Worm (Caenorhabditis elegans) whole organism, L4 larva: ENCODE measurements around the gene Y37E11AL.3.

Source experiments
- D1046.2 ChIP-seq: fragments of 200-800 bp; sonication (Bioruptor generic); IDR thresholded peaks from 2 replicates; pipeline ENCODE4 v1.3.6; 2022; ENCODE audit warnings: missing genetic modification characterization, missing compliant biosample characterization
- F26F4.8 ChIP-seq: fragments of 200-800 bp; sonication (Bioruptor generic); conservative IDR thresholded peaks from 2 replicates; pipeline ENCODE4 v1.3.6; 2022; ENCODE audit warnings: missing genetic modification characterization, missing compliant biosample characterization
- F37D6.2 ChIP-seq: sonication (generic microtip); optimal IDR thresholded peaks from 2 replicates; lab custom pipeline; 2016; ENCODE audit warnings: mild to moderate bottlenecking, missing genetic modification characterization, missing compliant biosample characterization
- F44E2.7 ChIP-seq: fragments of 200-800 bp; sonication (Bioruptor generic); IDR thresholded peaks from 2 replicates; pipeline ENCODE4 v2.1.2; 2022; ENCODE audit warnings: missing genetic modification characterization, missing compliant biosample characterization
- F49E8.2 ChIP-seq: sonication (generic microtip); optimal IDR thresholded peaks from 2 replicates; lab custom pipeline; 2016; ENCODE audit warnings: missing compliant biosample characterization, mild to moderate bottlenecking, missing genetic modification characterization, borderline replicate concordance
- R02D3.7 ChIP-seq: fragments of 150-350 bp; sonication (generic microtip); optimal IDR thresholded peaks from 3 replicates; lab custom pipeline; 2014; ENCODE audit warnings: missing biosample characterization, missing genetic modification characterization
- T20F7.1 ChIP-seq: fragments of 200-800 bp; sonication (Bioruptor generic); optimal IDR thresholded peaks from 2 replicates; lab custom pipeline; 2018; ENCODE audit warnings: mild to moderate bottlenecking, missing genetic modification characterization, missing compliant biosample characterization
- Y48G9A.11 ChIP-seq: fragments of 200-800 bp; sonication (Bioruptor generic); IDR thresholded peaks from 2 replicates; pipeline ENCODE4 v1.3.6; 2022; ENCODE audit warnings: missing genetic modification reagents, missing genetic modification characterization, missing compliant biosample characterization
- Y5F2A.4 ChIP-seq: fragments of 200-800 bp; sonication (Bioruptor generic); optimal IDR thresholded peaks from 2 replicates; lab custom pipeline; 2018; ENCODE audit warnings: mild to moderate bottlenecking, missing genetic modification characterization, missing compliant biosample characterization
- ZK546.5 ChIP-seq, 2 experiments: sonication (generic microtip); optimal IDR thresholded peaks; 2 replicates each; lab custom pipeline; 2017; ENCODE audit warnings: missing biosample characterization in 2 of 2, missing genetic modification characterization in 2 of 2
- ama-1 ChIP-seq: fragments of 150-350 bp; optimal IDR thresholded peaks from 2 replicates; lab custom pipeline; 2014; ENCODE audit warnings: inconsistent platforms, mixed read lengths
- arid-1 ChIP-seq: fragments of 200-800 bp; sonication (Bioruptor generic); conservative IDR thresholded peaks from 2 replicates; pipeline ENCODE4 v1.3.6; 2022; ENCODE audit warnings: missing genetic modification reagents, missing genetic modification characterization, missing compliant biosample characterization
- attf-4 ChIP-seq: sonication (generic microtip); optimal IDR thresholded peaks from 3 replicates; lab custom pipeline; 2017; ENCODE audit warnings: missing biosample characterization, missing genetic modification characterization
- ceh-20 ChIP-seq: fragments of 200-800 bp; sonication (Bioruptor generic); IDR thresholded peaks from 2 replicates; pipeline ENCODE4 v1.3.6; 2022; ENCODE audit warnings: missing genetic modification reagents, missing genetic modification characterization, missing compliant biosample characterization
- ceh-62 ChIP-seq: sonication (generic microtip); optimal IDR thresholded peaks from 2 replicates; lab custom pipeline; 2017; ENCODE audit warnings: missing biosample characterization, missing genetic modification characterization
- ceh-82 ChIP-seq: sonication (generic microtip); optimal IDR thresholded peaks from 2 replicates; lab custom pipeline; 2017; ENCODE audit warnings: missing biosample characterization, missing genetic modification characterization
- cey-2 ChIP-seq: sonication (generic microtip); optimal IDR thresholded peaks from 3 replicates; lab custom pipeline; 2017; ENCODE audit warnings: missing genetic modification characterization, mild to moderate bottlenecking, missing compliant biosample characterization, antibody characterized with exemption, borderline replicate concordance; ENCODE audit not compliant: insufficient read depth
- daf-12 ChIP-seq: fragments of 150-350 bp; optimal IDR thresholded peaks from 2 replicates; lab custom pipeline; 2014; ENCODE audit warnings: missing biosample characterization, missing genetic modification reagents, missing genetic modification characterization
- daf-16 ChIP-seq, 3 experiments: sonication (generic microtip); optimal IDR thresholded peaks; 2 replicates each; lab custom pipeline; 2016 to 2017; ENCODE audit warnings: missing genetic modification characterization in 3 of 3, missing genetic modification reagents in 3 of 3, mild to moderate bottlenecking in 2 of 3, missing compliant biosample characterization in 2 of 3, missing biosample characterization in 1 of 3, moderate library complexity in 1 of 3
- daf-8 ChIP-seq: fragments of 200-800 bp; sonication (Bioruptor generic); IDR thresholded peaks from 2 replicates; pipeline ENCODE4 v1.3.6; 2022; ENCODE audit warnings: missing genetic modification characterization, missing compliant biosample characterization
- dmd-6 ChIP-seq: fragments of 200-800 bp; sonication (Bioruptor generic); IDR thresholded peaks from 2 replicates; pipeline ENCODE4 v1.3.6; 2022; ENCODE audit warnings: missing genetic modification reagents, missing genetic modification characterization, missing compliant biosample characterization
- dmd-9 ChIP-seq: fragments of 200-800 bp; sonication (Bioruptor generic); IDR thresholded peaks from 2 replicates; pipeline ENCODE4 v1.3.6; 2022; ENCODE audit warnings: missing genetic modification reagents, missing genetic modification characterization, missing compliant biosample characterization
- duxl-1 ChIP-seq: sonication (generic microtip); optimal IDR thresholded peaks from 2 replicates; lab custom pipeline; 2016; ENCODE audit warnings: mild to moderate bottlenecking, missing genetic modification characterization, moderate library complexity, missing compliant biosample characterization; ENCODE audit not compliant: poor library complexity
- egl-43 ChIP-seq: fragments of 200-800 bp; sonication (Bioruptor generic); IDR thresholded peaks from 2 replicates; pipeline ENCODE4 v1.3.6; 2022; ENCODE audit warnings: missing genetic modification reagents, missing genetic modification characterization, missing compliant biosample characterization
- fkh-10 ChIP-seq: fragments of 150-350 bp; optimal IDR thresholded peaks from 2 replicates; lab custom pipeline; 2014; ENCODE audit warnings: missing biosample characterization, missing genetic modification reagents, missing genetic modification characterization
- fos-1 ChIP-seq: fragments of 150-350 bp; optimal IDR thresholded peaks from 2 replicates; lab custom pipeline; 2014; ENCODE audit warnings: missing biosample characterization, missing genetic modification characterization
- hmg-1.1 ChIP-seq: fragments of 200-800 bp; sonication (Bioruptor generic); IDR thresholded peaks from 2 replicates; pipeline ENCODE4 v1.3.6; 2022; ENCODE audit warnings: missing genetic modification reagents, missing genetic modification characterization, missing compliant biosample characterization
- jun-1 ChIP-seq: fragments of 150-350 bp; optimal IDR thresholded peaks from 2 replicates; lab custom pipeline; 2014; ENCODE audit warnings: missing biosample characterization, missing genetic modification reagents, missing genetic modification characterization
- lim-7 ChIP-seq: fragments of 200-800 bp; sonication (Bioruptor generic); IDR thresholded peaks from 2 replicates; pipeline ENCODE4 v1.3.6; 2022; ENCODE audit warnings: missing genetic modification characterization, missing compliant biosample characterization
- lin-38 ChIP-seq: fragments of 200-800 bp; sonication (Bioruptor generic); IDR thresholded peaks from 2 replicates; pipeline ENCODE4 v1.3.6; 2022; ENCODE audit warnings: missing genetic modification reagents, missing genetic modification characterization, missing compliant biosample characterization
- lir-3 ChIP-seq: sonication (generic microtip); optimal IDR thresholded peaks from 2 replicates; lab custom pipeline; 2016; ENCODE audit warnings: mild to moderate bottlenecking, missing genetic modification characterization, missing compliant biosample characterization
- lsy-2 ChIP-seq, 2 experiments: fragments of 150-350 bp in 1 of 2; sonication (generic microtip) in 1 of 2; optimal IDR thresholded peaks; 2 replicates each; lab custom pipeline; 2014 to 2017; ENCODE audit warnings: missing biosample characterization in 2 of 2, missing genetic modification characterization in 2 of 2
- madf-5 ChIP-seq, 2 experiments: fragments of 200-800 bp; sonication (Bioruptor generic); IDR thresholded peaks; 2 replicates each; pipeline ENCODE4 v1.3.6; 2022; ENCODE audit warnings: missing compliant biosample characterization in 2 of 2, missing genetic modification characterization in 2 of 2
- nhr-10 ChIP-seq: fragments of 150-350 bp; optimal IDR thresholded peaks from 2 replicates; lab custom pipeline; 2014; ENCODE audit warnings: missing biosample characterization, missing genetic modification characterization
- nhr-102 ChIP-seq: sonication (generic microtip); optimal IDR thresholded peaks from 2 replicates; lab custom pipeline; 2016; ENCODE audit warnings: mild to moderate bottlenecking, missing genetic modification characterization, moderate library complexity, missing compliant biosample characterization
- nhr-111 ChIP-seq: fragments of 200-800 bp; sonication (Bioruptor generic); optimal IDR thresholded peaks from 2 replicates; lab custom pipeline; 2018; ENCODE audit warnings: mild to moderate bottlenecking, missing genetic modification characterization, missing compliant biosample characterization
- nhr-28 ChIP-seq: fragments of 150-350 bp; optimal IDR thresholded peaks from 2 replicates; lab custom pipeline; 2014; ENCODE audit warnings: missing biosample characterization, missing genetic modification characterization
- nhr-42 ChIP-seq: fragments of 200-800 bp; sonication (Bioruptor generic); IDR thresholded peaks from 2 replicates; pipeline ENCODE4 v1.3.6; 2022; ENCODE audit warnings: missing genetic modification characterization, missing compliant biosample characterization
- nhr-48 ChIP-seq: sonication (generic microtip); optimal IDR thresholded peaks from 2 replicates; lab custom pipeline; 2016; ENCODE audit warnings: mild to moderate bottlenecking, missing genetic modification characterization, missing compliant biosample characterization
- nhr-6 ChIP-seq: fragments of 150-350 bp; optimal IDR thresholded peaks from 2 replicates; lab custom pipeline; 2014; ENCODE audit warnings: missing biosample characterization, missing genetic modification characterization
- pha-4 ChIP-seq, 2 experiments: fragments of 150-350 bp in 1 of 2; fragments of 200-800 bp in 1 of 2; sonication (Bioruptor generic) in 1 of 2; IDR thresholded peaks in 1 of 2; optimal IDR thresholded peaks in 1 of 2; 2 replicates each; pipeline versions ENCODE4 v1.3.6 to Lab custom; 2014 to 2022; ENCODE audit warnings: missing genetic modification characterization in 2 of 2, missing genetic modification reagents in 2 of 2, missing biosample characterization in 1 of 2, missing compliant biosample characterization in 1 of 2
- pqm-1 ChIP-seq: sonication (generic microtip); optimal IDR thresholded peaks from 2 replicates; lab custom pipeline; 2017; ENCODE audit warnings: missing biosample characterization, missing genetic modification characterization
- snpc-1.2 ChIP-seq: fragments of 200-800 bp; sonication (Bioruptor generic); IDR thresholded peaks from 2 replicates; pipeline ENCODE4 v1.3.6; 2022; ENCODE audit warnings: missing genetic modification reagents, missing genetic modification characterization, missing compliant biosample characterization
- snpc-4 ChIP-seq: fragments of 150-350 bp; optimal IDR thresholded peaks from 2 replicates; lab custom pipeline; 2014; ENCODE audit warnings: missing biosample characterization, missing genetic modification characterization
- spr-1 ChIP-seq: sonication (generic microtip); optimal IDR thresholded peaks from 2 replicates; lab custom pipeline; 2016; ENCODE audit warnings: mild to moderate bottlenecking, missing genetic modification characterization, missing compliant biosample characterization
- spr-3 ChIP-seq: fragments of 200-800 bp; sonication (Bioruptor generic); optimal IDR thresholded peaks from 2 replicates; lab custom pipeline; 2018; ENCODE audit warnings: mild to moderate bottlenecking, missing genetic modification characterization, missing compliant biosample characterization
- tag-97 ChIP-seq: fragments of 200-800 bp; sonication (Bioruptor generic); IDR thresholded peaks from 2 replicates; pipeline ENCODE4 v1.3.6; 2022; ENCODE audit warnings: missing genetic modification characterization, missing compliant biosample characterization
- unc-130 ChIP-seq: sonication (generic microtip); optimal IDR thresholded peaks from 2 replicates; lab custom pipeline; 2016; ENCODE audit warnings: missing genetic modification reagents, missing genetic modification characterization, missing compliant biosample characterization
- unc-39 ChIP-seq: sonication (generic microtip); optimal IDR thresholded peaks from 2 replicates; lab custom pipeline; 2017; ENCODE audit warnings: missing biosample characterization, missing genetic modification characterization
- zag-1 ChIP-seq: fragments of 150-350 bp; optimal IDR thresholded peaks from 2 replicates; lab custom pipeline; 2014; ENCODE audit warnings: missing biosample characterization, missing genetic modification characterization
- zip-11 ChIP-seq: fragments of 200-800 bp; sonication (Bioruptor generic); IDR thresholded peaks from 2 replicates; pipeline ENCODE4 v1.3.6; 2022; ENCODE audit warnings: missing genetic modification characterization, missing compliant biosample characterization
- ztf-11 ChIP-seq: fragments of 150-350 bp; optimal IDR thresholded peaks from 2 replicates; lab custom pipeline; 2014; ENCODE audit warnings: missing biosample characterization, missing genetic modification characterization

Gene Y37E11AL.3

DNA sequence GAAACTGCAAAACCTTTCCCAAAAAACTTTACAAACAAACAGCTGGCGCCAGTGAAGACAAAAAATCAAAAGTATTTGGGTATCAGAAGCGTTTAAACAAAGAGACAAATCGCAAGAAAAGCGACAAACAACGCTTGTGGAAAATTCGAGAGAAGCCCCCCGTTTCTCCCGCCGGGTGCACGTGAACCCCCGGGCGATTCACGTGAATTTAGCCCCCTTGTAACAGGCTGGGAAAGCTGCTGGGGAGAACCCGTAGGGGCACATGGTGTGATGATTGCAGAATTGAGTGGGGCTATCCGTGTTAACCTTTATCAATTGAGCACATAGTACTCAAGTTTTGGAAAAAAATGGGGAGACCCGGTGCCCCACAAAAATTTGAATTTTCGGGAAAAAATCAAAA lies 40.5 kb upstream of the Y37E11AL.3 start (continued):
- TF ChIP-seq ZK546.5 (tag; optimal IDR thresholded peaks at IDR 0.05; lab: Kevin White, UChicago) (no peak), nhr-6 (tag; lab: Kevin White, UChicago) (no peak), F26F4.8 (GFP tag; lab: Robert Waterston, UW) (no peak), nhr-10 (no peak), F49E8.2 (no peak), F37D6.2 (no peak), D1046.2 (GFP tag; lab: Robert Waterston, UW) (no peak), pha-4 (GFP tag; IDR thresholded peaks at IDR 0.05; lab: Robert Waterston, UW) (peak; percentile 39; the same call in 1 of the 2 replicates), pha-4 (tag; optimal IDR thresholded peaks at IDR 0.05; lab: Kevin White, UChicago) (no peak), tag-97 (no peak), snpc-1.2 (GFP tag; lab: Robert Waterston, UW) (no peak), spr-3 (GFP tag; lab: Kevin White, UChicago) (no peak), fkh-10 (GFP tag; lab: Kevin White, UChicago) (no peak), nhr-42 (GFP tag; lab: Robert Waterston, UW) (no peak), nhr-28 (tag; lab: Kevin White, UChicago) (peak; percentile 53), ceh-62 (tag; lab: Kevin White, UChicago) (no peak), dmd-9 (GFP tag; lab: Robert Waterston, UW) (no peak), jun-1 (tag; lab: Kevin White, UChicago) (no peak), ceh-20 (GFP tag; lab: Robert Waterston, UW) (peak; percentile 91), madf-5 (GFP tag; IDR thresholded peaks at IDR 0.05; lab: Robert Waterston, UW) (no peak), lin-38 (GFP tag; lab: Robert Waterston, UW) (peak; percentile 45; the same call in 1 of the 2 replicates), Y5F2A.4 (GFP tag; lab: Kevin White, UChicago) (no peak), ceh-82 (no peak), snpc-4 (tag; lab: Kevin White, UChicago) (no peak), fos-1 (tag; lab: Kevin White, UChicago) (no peak), F44E2.7 (GFP tag; lab: Robert Waterston, UW) (no peak), lsy-2 (tag; optimal IDR thresholded peaks at IDR 0.05; lab: Kevin White, UChicago) (peak in 1 of 2 experiments; percentile 48), nhr-111 (GFP tag; lab: Kevin White, UChicago) (no peak), Y48G9A.11 (no peak), arid-1 (GFP tag; lab: Robert Waterston, UW) (no peak), ztf-11 (tag; lab: Kevin White, UChicago) (no peak), daf-16 (GFP tag; optimal IDR thresholded peaks at IDR 0.05; lab: Kevin White, UChicago) (peak in 1 of 2 experiments; percentile 90), daf-16 (tag; optimal IDR thresholded peaks at IDR 0.05; lab: Kevin White, UChicago) (peak; percentile 82), zag-1 (tag; lab: Kevin White, UChicago) (no peak), daf-12 (tag; lab: Kevin White, UChicago) (no peak), nhr-102 (tag; lab: Kevin White, UChicago) (no peak), unc-130 (GFP tag; lab: Kevin White, UChicago) (no peak), cey-2 (tag; lab: Kevin White, UChicago) (no peak), hmg-1.1 (GFP tag; lab: Robert Waterston, UW) (0 out of 2 replicates have a peak, but pooled peaks have one; percentile 20), R02D3.7 (tag; lab: Kevin White, UChicago) (no peak), ama-1 (lab: Kevin White, UChicago) (no peak), pqm-1 (tag; lab: Kevin White, UChicago) (no peak), zip-11 (GFP tag; lab: Robert Waterston, UW) (no peak), daf-8 (GFP tag; lab: Robert Waterston, UW) (no peak), spr-1 (tag; lab: Kevin White, UChicago) (no peak), dmd-6 (GFP tag; lab: Robert Waterston, UW) (peak; percentile 80), egl-43 (GFP tag; lab: Robert Waterston, UW) (no peak), lir-3 (no peak), nhr-48 (tag; lab: Kevin White, UChicago) (peak; percentile 95), lim-7 (GFP tag; lab: Robert Waterston, UW) (no peak), unc-39 (tag; lab: Kevin White, UChicago) (no peak), duxl-1 (tag; lab: Kevin White, UChicago) (no peak), T20F7.1 (no peak), attf-4 (tag; lab: Kevin White, UChicago) (no peak)
